Worm (Caenorhabditis elegans) whole organism, L4/young adult: ENCODE data around the gene acer-1.

ENCODE experiments used
- W03F9.2 ChIP-seq: fragments of 150-350 bp; optimal IDR thresholded peaks from 2 replicates; lab custom pipeline; 2014; ENCODE audit warnings: missing biosample characterization, missing genetic modification characterization
- him-1 ChIP-seq: sonication (generic microtip); optimal IDR thresholded peaks from 2 replicates; lab custom pipeline; 2016; ENCODE audit warnings: missing genotype, missing genetic modification reagents, missing genetic modification characterization, missing compliant biosample characterization

- TF ChIP-seq W03F9.2 (no peak), him-1 (no peak)
These were observed 25.7 kb upstream of the acer-1 start, which contains the start of gene B0252.8 for ce11 chrII:6915875-6916274.
